Fruit fly (Drosophila melanogaster) whole organism, adult: ENCODE data around the gene Ugalt.

Experiments
- CG11617 ChIP-seq: fragments of 200-800 bp; sonication (Bioruptor generic); optimal IDR thresholded peaks from 2 replicates; lab custom pipeline; 2017; ENCODE audit warnings: mild to moderate bottlenecking, missing biosample characterization, missing genetic modification reagents, missing genetic modification characterization
- CG12768 ChIP-seq: fragments of 200-800 bp; sonication (Bioruptor generic); optimal IDR thresholded peaks from 2 replicates; lab custom pipeline; 2017; ENCODE audit warnings: missing biosample characterization, missing genetic modification characterization, mild to moderate bottlenecking, moderate library complexity, missing genetic modification reagents
- Crg-1 ChIP-seq: fragments of 200-800 bp; sonication (Bioruptor generic); optimal IDR thresholded peaks from 2 replicates; lab custom pipeline; 2016; ENCODE audit warnings: missing biosample characterization, missing genetic modification characterization
- bab1 ChIP-seq: fragments of 200-800 bp; sonication (Bioruptor generic); optimal IDR thresholded peaks from 3 replicates; lab custom pipeline; 2019; ENCODE audit warnings: missing biosample characterization, mild to moderate bottlenecking, missing genetic modification characterization, moderate library complexity
- cic ChIP-seq: fragments of 200-800 bp; sonication (Bioruptor generic); optimal IDR thresholded peaks from 2 replicates; lab custom pipeline; 2017; ENCODE audit warnings: missing biosample characterization, mild to moderate bottlenecking, missing genetic modification characterization, moderate library complexity
- cnc ChIP-seq, 2 experiments: fragments of >200 bp; optimal IDR thresholded peaks; 2 replicates each; lab custom pipeline; 2017
- kay ChIP-seq: fragments of 200-800 bp; sonication (Bioruptor generic); peaks from one replicate; lab custom pipeline; 2016; ENCODE audit warnings: missing biosample characterization, missing genetic modification characterization, borderline replicate concordance
- tj ChIP-seq: fragments of 200-800 bp; sonication (Bioruptor generic); optimal IDR thresholded peaks from 3 replicates; lab custom pipeline; 2017; ENCODE audit warnings: missing biosample characterization, mild to moderate bottlenecking, missing genetic modification characterization, moderate library complexity

dm6 chrX:2690376-2690775, 13.3 kb downstream of the Ugalt start:
- TF ChIP-seq tj (GFP tag; lab: Kevin White, UChicago) (no peak), kay (GFP tag; lab: Kevin White, UChicago) (no peak), Crg-1 (GFP tag; lab: Kevin White, UChicago) (no peak), bab1 (GFP tag; lab: Kevin White, UChicago) (no peak), cnc (optimal IDR thresholded peaks at IDR 0.05; lab: Kevin White, UChicago) (no peak), cic (GFP tag; lab: Kevin White, UChicago) (no peak), CG11617 (no peak), CG12768 (GFP tag; lab: Kevin White, UChicago) (no peak)
